Worm (Caenorhabditis elegans) whole organism, L3 larva: ENCODE results near the gene srx-16.

Source experiments
- egl-27 ChIP-seq: sonication (generic microtip); optimal IDR thresholded peaks from 4 replicates; lab custom pipeline; 2017; ENCODE audit warnings: missing biosample characterization, missing genetic modification reagents, missing genetic modification characterization
- fkh-10 ChIP-seq: sonication (generic microtip); optimal IDR thresholded peaks from 2 replicates; lab custom pipeline; 2017; ENCODE audit warnings: missing biosample characterization, missing genetic modification reagents, missing genetic modification characterization
- unc-39 ChIP-seq: sonication (generic microtip); optimal IDR thresholded peaks from 4 replicates; lab custom pipeline; 2017; ENCODE audit warnings: missing biosample characterization, missing genetic modification characterization

DNA sequence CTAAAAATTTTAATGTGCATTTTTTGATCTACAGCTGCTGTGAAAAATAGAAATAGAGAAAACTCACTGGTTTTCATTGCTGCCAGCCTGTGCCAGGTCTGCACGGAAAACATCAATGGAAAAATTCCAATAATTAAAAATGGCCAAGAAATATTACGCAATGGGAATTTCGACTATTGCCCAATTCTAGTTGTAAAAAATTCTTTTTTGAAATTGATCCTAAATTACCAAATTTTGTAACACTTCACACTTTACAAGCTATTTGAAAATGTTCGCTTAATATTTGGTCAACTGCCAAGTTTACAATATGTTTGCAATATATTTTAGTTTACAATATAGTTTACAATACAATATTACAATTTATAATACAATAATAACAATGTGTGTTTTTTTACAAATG, 24.6 kb downstream of the srx-16 start:
- TF ChIP-seq egl-27 (tag; lab: Kevin White, UChicago) (no peak), fkh-10 (GFP tag; lab: Kevin White, UChicago) (no peak), unc-39 (tag; lab: Kevin White, UChicago) (no peak)
